Fruit fly (Drosophila melanogaster) whole organism, adult: ENCODE data around the gene CG31219.
A peak's percentile ranks its signal among the peaks of the same experiment; 100 is the strongest.

ENCODE experiments used
- CG11617 ChIP-seq: fragments of 200-800 bp; sonication (Bioruptor generic); optimal IDR thresholded peaks from 2 replicates; lab custom pipeline; 2017; ENCODE audit warnings: mild to moderate bottlenecking, missing biosample characterization, missing genetic modification reagents, missing genetic modification characterization
- CG12768 ChIP-seq: fragments of 200-800 bp; sonication (Bioruptor generic); optimal IDR thresholded peaks from 2 replicates; lab custom pipeline; 2017; ENCODE audit warnings: missing biosample characterization, missing genetic modification characterization, mild to moderate bottlenecking, moderate library complexity, missing genetic modification reagents
- CG14711 ChIP-seq: fragments of 200-800 bp; sonication (Bioruptor generic); optimal IDR thresholded peaks from 2 replicates; lab custom pipeline; 2018; ENCODE audit warnings: missing biosample characterization, mild to moderate bottlenecking, missing genetic modification characterization, moderate library complexity
- CG1620 ChIP-seq: fragments of 200-800 bp; sonication (Bioruptor generic); optimal IDR thresholded peaks from 2 replicates; lab custom pipeline; 2016; ENCODE audit warnings: missing biosample characterization, missing genetic modification characterization
- CG33017 ChIP-seq: fragments of 200-800 bp; sonication (Bioruptor generic); optimal IDR thresholded peaks from 2 replicates; lab custom pipeline; 2018; ENCODE audit warnings: missing biosample characterization, mild to moderate bottlenecking, missing genetic modification characterization, moderate library complexity
- CG5204 ChIP-seq: fragments of 200-800 bp; sonication (Bioruptor generic); optimal IDR thresholded peaks from 2 replicates; lab custom pipeline; 2016; ENCODE audit warnings: missing biosample characterization, missing genetic modification characterization
- CG7045 ChIP-seq: fragments of 200-800 bp; sonication (Bioruptor generic); optimal IDR thresholded peaks from 2 replicates; lab custom pipeline; 2017; ENCODE audit warnings: missing biosample characterization, mild to moderate bottlenecking, missing genetic modification characterization
- CG7101 ChIP-seq: fragments of 200-800 bp; sonication (Bioruptor generic); optimal IDR thresholded peaks from 2 replicates; lab custom pipeline; 2018; ENCODE audit warnings: missing biosample characterization, mild to moderate bottlenecking, missing genetic modification characterization, moderate library complexity
- Clk ChIP-seq: fragments of 200-800 bp; sonication (Bioruptor generic); optimal IDR thresholded peaks from 2 replicates; lab custom pipeline; 2017; ENCODE audit warnings: missing biosample characterization, missing genetic modification characterization
- Crg-1 ChIP-seq: fragments of 200-800 bp; sonication (Bioruptor generic); optimal IDR thresholded peaks from 2 replicates; lab custom pipeline; 2016; ENCODE audit warnings: missing biosample characterization, missing genetic modification characterization
- Hr96 ChIP-seq: fragments of 200-800 bp; sonication (Bioruptor generic); optimal IDR thresholded peaks from 2 replicates; lab custom pipeline; 2016; ENCODE audit warnings: missing biosample characterization, missing genetic modification characterization
- Mnt ChIP-seq: fragments of 200-800 bp; sonication (Bioruptor generic); optimal IDR thresholded peaks from 2 replicates; lab custom pipeline; 2016; ENCODE audit warnings: missing biosample characterization, mild to moderate bottlenecking, missing genetic modification characterization
- bab1 ChIP-seq: fragments of 200-800 bp; sonication (Bioruptor generic); optimal IDR thresholded peaks from 3 replicates; lab custom pipeline; 2019; ENCODE audit warnings: missing biosample characterization, mild to moderate bottlenecking, missing genetic modification characterization, moderate library complexity
- cic ChIP-seq: fragments of 200-800 bp; sonication (Bioruptor generic); optimal IDR thresholded peaks from 2 replicates; lab custom pipeline; 2017; ENCODE audit warnings: missing biosample characterization, mild to moderate bottlenecking, missing genetic modification characterization, moderate library complexity
- cnc ChIP-seq, 2 experiments: fragments of >200 bp; optimal IDR thresholded peaks; 2 replicates each; lab custom pipeline; 2017
- kay ChIP-seq: fragments of 200-800 bp; sonication (Bioruptor generic); peaks from one replicate; lab custom pipeline; 2016; ENCODE audit warnings: missing biosample characterization, missing genetic modification characterization, borderline replicate concordance
- ovo ChIP-seq: fragments of 200-800 bp; sonication (Bioruptor generic); optimal IDR thresholded peaks from 2 replicates; lab custom pipeline; 2016; ENCODE audit warnings: missing biosample characterization, missing genetic modification characterization
- pad ChIP-seq: fragments of 200-800 bp; sonication (Bioruptor generic); optimal IDR thresholded peaks from 3 replicates; lab custom pipeline; 2017; ENCODE audit warnings: missing biosample characterization, missing genetic modification characterization, mild to moderate bottlenecking, moderate library complexity, missing genetic modification reagents
- tj ChIP-seq: fragments of 200-800 bp; sonication (Bioruptor generic); optimal IDR thresholded peaks from 3 replicates; lab custom pipeline; 2017; ENCODE audit warnings: missing biosample characterization, mild to moderate bottlenecking, missing genetic modification characterization, moderate library complexity
- toe ChIP-seq: fragments of 200-800 bp; sonication (Bioruptor generic); optimal IDR thresholded peaks from 2 replicates; lab custom pipeline; 2016; ENCODE audit warnings: missing biosample characterization, missing genetic modification characterization

The CG31219 gene

dm6 chr3R:19644094-19644900, 6.5 kb upstream of the CG31219 start, which contains the start of gene Vha13:
Vha13 (minus strand) TSS chr3R:19644386.
- TF ChIP-seq Hr96 (GFP tag; lab: Kevin White, UChicago), result peak; percentile 15
- peak; percentile 78 for TF ChIP-seq pad (GFP tag; lab: Kevin White, UChicago)
- peak; percentile 69 for TF ChIP-seq tj
- TF ChIP-seq bab1 (GFP tag; lab: Kevin White, UChicago), result peak; percentile 87
- peak; percentile 54 for TF ChIP-seq CG1620
- peak; percentile 50 for TF ChIP-seq CG33017 (tag; lab: Kevin White, UChicago)
- TF ChIP-seq CG7045 (GFP tag; lab: Kevin White, UChicago), result no peak
- TF ChIP-seq Clk (GFP tag; lab: Kevin White, UChicago), result no peak
- TF ChIP-seq CG7101 (tag; lab: Kevin White, UChicago), result peak; percentile 22
- TF ChIP-seq kay (GFP tag; lab: Kevin White, UChicago), result no peak
- peak; percentile 17 for TF ChIP-seq CG11617 (GFP tag; lab: Kevin White, UChicago)
- TF ChIP-seq ovo (GFP tag; lab: Kevin White, UChicago), result peak; percentile 82
- TF ChIP-seq CG12768 (GFP tag; lab: Kevin White, UChicago), result peak; percentile 67
- TF ChIP-seq Mnt (GFP tag; lab: Kevin White, UChicago), result peak; percentile 73
- TF ChIP-seq cnc (optimal IDR thresholded peaks at IDR 0.05; lab: Kevin White, UChicago), result no peak
- TF ChIP-seq CG14711, result peak; percentile 48
- peak; percentile 69 for TF ChIP-seq Crg-1 (GFP tag; lab: Kevin White, UChicago)
- TF ChIP-seq CG5204 (GFP tag; lab: Kevin White, UChicago), result peak; percentile 27
- peak; percentile 54 for TF ChIP-seq toe (GFP tag; lab: Kevin White, UChicago)
- peak; percentile 52 for TF ChIP-seq cic

dm6 chr3R:19644901-19645204, 6.0 kb upstream of the CG31219 start, which contains the start of gene Nup58:
Nup58 (plus strand) TSS chr3R:19645026.
- TF ChIP-seq CG33017 (tag; lab: Kevin White, UChicago) (no peak), CG5204 (GFP tag; lab: Kevin White, UChicago) (peak; percentile 13), toe (GFP tag; lab: Kevin White, UChicago) (peak; percentile 58), Mnt (GFP tag; lab: Kevin White, UChicago) (peak; percentile 22)

dm6 chr3R:19648289-19648916, 2.4 kb upstream of the CG31219 start, which contains the start of the genes CG6195 and CG31220:
CG6195 (minus strand) TSS chr3R:19648410.
CG31220 (plus strand) TSS chr3R:19648487.
- TF ChIP-seq CG5204 (GFP tag; lab: Kevin White, UChicago) (no peak), bab1 (GFP tag; lab: Kevin White, UChicago) (peak; percentile 66), kay (GFP tag; lab: Kevin White, UChicago) (no peak), CG7045 (GFP tag; lab: Kevin White, UChicago) (no peak), Hr96 (GFP tag; lab: Kevin White, UChicago) (peak; percentile 48), CG14711 (no peak), CG7101 (tag; lab: Kevin White, UChicago) (no peak), CG33017 (tag; lab: Kevin White, UChicago) (no peak), Crg-1 (GFP tag; lab: Kevin White, UChicago) (no peak), cnc (optimal IDR thresholded peaks at IDR 0.05; lab: Kevin White, UChicago) (no peak), ovo (GFP tag; lab: Kevin White, UChicago) (peak; percentile 93), toe (GFP tag; lab: Kevin White, UChicago) (peak; percentile 51), Mnt (GFP tag; lab: Kevin White, UChicago) (peak; percentile 2), CG1620 (no peak), CG11617 (GFP tag; lab: Kevin White, UChicago) (peak; percentile 36), tj (peak; percentile 56), pad (GFP tag; lab: Kevin White, UChicago) (no peak)

- TF ChIP-seq CG12768 (GFP tag; lab: Kevin White, UChicago), result no peak
- TF ChIP-seq CG7101 (tag; lab: Kevin White, UChicago), result no peak
- no peak for TF ChIP-seq pad (GFP tag; lab: Kevin White, UChicago)
- no peak for TF ChIP-seq Crg-1 (GFP tag; lab: Kevin White, UChicago)
- TF ChIP-seq Mnt (GFP tag; lab: Kevin White, UChicago), result peak; percentile 67
- no peak for TF ChIP-seq cic
Observed at dm6 chr3R:19656455-19656854, 5.6 kb downstream of the CG31219 start.

dm6 chr3R:19657235-19657634, 6.4 kb downstream of the CG31219 start:
- no peak for TF ChIP-seq Mnt (GFP tag; lab: Kevin White, UChicago)
- no peak for TF ChIP-seq Crg-1 (GFP tag; lab: Kevin White, UChicago)
- TF ChIP-seq CG5204 (GFP tag; lab: Kevin White, UChicago), result no peak
- no peak for TF ChIP-seq Hr96 (GFP tag; lab: Kevin White, UChicago)
- no peak for TF ChIP-seq tj
- TF ChIP-seq Clk (GFP tag; lab: Kevin White, UChicago), result no peak
- no peak for TF ChIP-seq cnc (optimal IDR thresholded peaks at IDR 0.05; lab: Kevin White, UChicago)
- no peak for TF ChIP-seq CG33017 (tag; lab: Kevin White, UChicago)

- no peak for TF ChIP-seq CG14711
- no peak for TF ChIP-seq CG12768 (GFP tag; lab: Kevin White, UChicago)
- no peak for TF ChIP-seq ovo (GFP tag; lab: Kevin White, UChicago)
- no peak for TF ChIP-seq CG7045 (GFP tag; lab: Kevin White, UChicago)
- no peak for TF ChIP-seq pad (GFP tag; lab: Kevin White, UChicago)
- TF ChIP-seq bab1 (GFP tag; lab: Kevin White, UChicago), result no peak
- TF ChIP-seq CG1620, result no peak
- TF ChIP-seq CG33017 (tag; lab: Kevin White, UChicago), result no peak
- no peak for TF ChIP-seq CG5204 (GFP tag; lab: Kevin White, UChicago)
- no peak for TF ChIP-seq CG11617 (GFP tag; lab: Kevin White, UChicago)
- TF ChIP-seq toe (GFP tag; lab: Kevin White, UChicago), result no peak
- TF ChIP-seq Clk (GFP tag; lab: Kevin White, UChicago), result no peak
- TF ChIP-seq Crg-1 (GFP tag; lab: Kevin White, UChicago), result no peak
- TF ChIP-seq kay (GFP tag; lab: Kevin White, UChicago), result no peak
- no peak for TF ChIP-seq Mnt (GFP tag; lab: Kevin White, UChicago)
Observed at dm6 chr3R:19657766-19658165, 6.9 kb downstream of the CG31219 start, which contains the start of gene CG6184. CG6184 (minus strand) TSS chr3R:19657866.
